Fruit fly (Drosophila melanogaster) whole organism, embryonic: ENCODE data around the gene CG3625.

Source experiments
- Ada2b ChIP-seq: fragments of 200-800 bp; sonication (Bioruptor generic); IDR thresholded peaks from 2 replicates; pipeline ENCODE4 v1.3.6; 2022; ENCODE audit warnings: missing biosample characterization, missing genetic modification characterization
- Aef1 ChIP-seq: fragments of 200-800 bp; sonication (Bioruptor generic); IDR thresholded peaks from 3 replicates; pipeline ENCODE4 v1.3.6; 2022; ENCODE audit warnings: missing biosample characterization, missing genetic modification characterization
- Bdp1 ChIP-seq: fragments of 200-800 bp; sonication (Bioruptor generic); optimal IDR thresholded peaks from 3 replicates; lab custom pipeline; 2016; ENCODE audit warnings: missing biosample characterization, missing genetic modification characterization
- CG10209 ChIP-seq: fragments of 200-800 bp; sonication (Bioruptor generic); optimal IDR thresholded peaks from 3 replicates; lab custom pipeline; 2017; ENCODE audit warnings: missing biosample characterization, mild to moderate bottlenecking, missing genetic modification characterization, missing genetic modification reagents
- CG10267 ChIP-seq: fragments of 200-800 bp; sonication (Bioruptor generic); optimal IDR thresholded peaks from 2 replicates; lab custom pipeline; 2018; ENCODE audit warnings: missing biosample characterization, mild to moderate bottlenecking, missing genetic modification characterization, moderate library complexity
- CG11696 ChIP-seq: fragments of 200-800 bp; sonication (Bioruptor generic); IDR thresholded peaks from 2 replicates; pipeline ENCODE4 v1.3.6; 2022; ENCODE audit warnings: missing biosample characterization, missing genetic modification characterization
- CG16813 ChIP-seq: fragments of 200-800 bp; sonication (Bioruptor generic); IDR thresholded peaks from 3 replicates; pipeline ENCODE4 v1.3.6; 2022; ENCODE audit warnings: missing biosample characterization, missing genetic modification characterization; ENCODE audit not compliant: partially characterized antibody
- CG16815 ChIP-seq: fragments of 200-800 bp; sonication (Bioruptor generic); optimal IDR thresholded peaks from 3 replicates; lab custom pipeline; 2017; ENCODE audit warnings: missing biosample characterization, mild to moderate bottlenecking, missing genetic modification characterization
- CG1792 ChIP-seq: fragments of 200-800 bp; sonication (Bioruptor generic); optimal IDR thresholded peaks from 2 replicates; lab custom pipeline; 2016; ENCODE audit warnings: missing biosample characterization, missing genetic modification characterization
- CG2120 ChIP-seq: fragments of 200-800 bp; sonication (Bioruptor generic); optimal IDR thresholded peaks from 3 replicates; lab custom pipeline; 2016; ENCODE audit warnings: missing biosample characterization, missing genetic modification characterization
- CG2202 ChIP-seq: fragments of 200-800 bp; sonication (Bioruptor generic); optimal IDR thresholded peaks from 2 replicates; lab custom pipeline; 2018; ENCODE audit warnings: missing biosample characterization, mild to moderate bottlenecking, missing genetic modification characterization
- CG2712 ChIP-seq: fragments of 200-800 bp; optimal IDR thresholded peaks from 3 replicates; lab custom pipeline; 2019; ENCODE audit warnings: missing biosample characterization, mild to moderate bottlenecking, missing genetic modification characterization, moderate library complexity
- CG30020 ChIP-seq: fragments of 200-800 bp; optimal IDR thresholded peaks from 2 replicates; lab custom pipeline; 2019; ENCODE audit warnings: missing biosample characterization, mild to moderate bottlenecking, missing genetic modification characterization, moderate library complexity
- CG30403 ChIP-seq: fragments of 200-800 bp; sonication (Bioruptor generic); optimal IDR thresholded peaks from 3 replicates; lab custom pipeline; 2016; ENCODE audit warnings: missing biosample characterization, missing genetic modification characterization
- CG30431 ChIP-seq: fragments of 200-800 bp; sonication (Bioruptor generic); optimal IDR thresholded peaks from 2 replicates; lab custom pipeline; 2017; ENCODE audit warnings: missing biosample characterization, missing genetic modification characterization
- CG34376 ChIP-seq: fragments of 200-800 bp; sonication (Bioruptor generic); optimal IDR thresholded peaks from 2 replicates; lab custom pipeline; 2018; ENCODE audit warnings: missing biosample characterization, mild to moderate bottlenecking, missing genetic modification characterization
- CG6654 ChIP-seq: fragments of 200-800 bp; sonication (Bioruptor generic); optimal IDR thresholded peaks from 2 replicates; lab custom pipeline; 2017; ENCODE audit warnings: missing biosample characterization, mild to moderate bottlenecking, missing genetic modification characterization
- CG7271 ChIP-seq: fragments of 200-800 bp; sonication (Bioruptor generic); optimal IDR thresholded peaks from 2 replicates; lab custom pipeline; 2018; ENCODE audit warnings: missing biosample characterization, mild to moderate bottlenecking, missing genetic modification characterization, moderate library complexity
- CG7963 ChIP-seq: fragments of 200-800 bp; sonication (Bioruptor generic); IDR thresholded peaks from 3 replicates; pipeline ENCODE4 v1.3.6; 2022; ENCODE audit warnings: missing biosample characterization, missing genetic modification characterization; ENCODE audit not compliant: partially characterized antibody
- Doc3 ChIP-seq: fragments of 200-800 bp; sonication (Bioruptor generic); IDR thresholded peaks from 3 replicates; pipeline ENCODE4 v1.3.6; 2022; ENCODE audit warnings: missing biosample characterization, missing genetic modification characterization; ENCODE audit not compliant: partially characterized antibody
- Gug ChIP-seq: fragments of 200-800 bp; sonication (Bioruptor generic); IDR thresholded peaks from 4 replicates; pipeline ENCODE4 v1.3.6; 2022; ENCODE audit warnings: missing biosample characterization, missing genetic modification characterization
- H15 ChIP-seq: fragments of 200-800 bp; sonication (Bioruptor generic); IDR thresholded peaks from 3 replicates; pipeline ENCODE4 v1.3.6; 2022; ENCODE audit warnings: missing biosample characterization, missing genetic modification characterization
- Hey ChIP-seq: fragments of 200-800 bp; sonication (Bioruptor generic); optimal IDR thresholded peaks from 3 replicates; lab custom pipeline; 2018; ENCODE audit warnings: missing biosample characterization, mild to moderate bottlenecking, missing genetic modification characterization
- Jarid2 ChIP-seq: fragments of 200-800 bp; sonication (Bioruptor generic); optimal IDR thresholded peaks from 3 replicates; lab custom pipeline; 2017; ENCODE audit warnings: mild to moderate bottlenecking, missing biosample characterization, missing genetic modification reagents, missing genetic modification characterization
- Oli ChIP-seq: fragments of 200-800 bp; sonication (Bioruptor generic); optimal IDR thresholded peaks from 2 replicates; lab custom pipeline; 2018; ENCODE audit warnings: missing biosample characterization, mild to moderate bottlenecking, missing genetic modification characterization, moderate library complexity
- Rfx ChIP-seq: fragments of 200-800 bp; sonication (Bioruptor generic); IDR thresholded peaks from 2 replicates; pipeline ENCODE4 v1.3.6; 2022; ENCODE audit warnings: missing biosample characterization, missing genetic modification characterization
- Six4 ChIP-seq: fragments of 200-800 bp; sonication (Bioruptor generic); optimal IDR thresholded peaks from 2 replicates; lab custom pipeline; 2016; ENCODE audit warnings: missing biosample characterization, missing genetic modification characterization
- Sox102F ChIP-seq: fragments of 200-800 bp; sonication (Bioruptor generic); optimal IDR thresholded peaks from 2 replicates; lab custom pipeline; 2018; ENCODE audit warnings: missing biosample characterization, mild to moderate bottlenecking, missing genetic modification characterization, moderate library complexity
- TFAM ChIP-seq: fragments of 200-800 bp; sonication (Bioruptor generic); optimal IDR thresholded peaks from 2 replicates; lab custom pipeline; 2017; ENCODE audit warnings: missing biosample characterization, missing genetic modification characterization, inconsistent platforms
- ara ChIP-seq: fragments of 200-800 bp; sonication (Bioruptor generic); IDR thresholded peaks from 2 replicates; pipeline ENCODE4 v1.3.6; 2022; ENCODE audit warnings: missing biosample characterization, missing genetic modification characterization
- cato ChIP-seq: fragments of 200-800 bp; sonication (Bioruptor generic); optimal IDR thresholded peaks from 2 replicates; lab custom pipeline; 2016; ENCODE audit warnings: missing biosample characterization, missing genetic modification characterization, borderline replicate concordance
- fru ChIP-seq: fragments of >200 bp; optimal IDR thresholded peaks from 2 replicates; lab custom pipeline; 2017
- her ChIP-seq: fragments of 200-800 bp; sonication (Bioruptor generic); optimal IDR thresholded peaks from 2 replicates; lab custom pipeline; 2016; ENCODE audit warnings: missing biosample characterization, missing genetic modification characterization
- ind ChIP-seq: fragments of 200-800 bp; sonication (Bioruptor generic); optimal IDR thresholded peaks from 3 replicates; lab custom pipeline; 2016; ENCODE audit warnings: missing biosample characterization, missing genetic modification characterization
- kay ChIP-seq: fragments of 200-800 bp; sonication (Bioruptor generic); optimal IDR thresholded peaks from 2 replicates; lab custom pipeline; 2016; ENCODE audit warnings: missing biosample characterization, missing genetic modification characterization
- luna ChIP-seq: fragments of 200-800 bp; sonication (Bioruptor generic); optimal IDR thresholded peaks from 2 replicates; lab custom pipeline; 2016; ENCODE audit warnings: missing biosample characterization, missing genetic modification characterization
- mld ChIP-seq: fragments of 200-800 bp; sonication (Bioruptor generic); IDR thresholded peaks from 3 replicates; pipeline ENCODE4 v1.3.6; 2022; ENCODE audit warnings: missing biosample characterization, missing genetic modification characterization; ENCODE audit not compliant: partially characterized antibody
- nmo ChIP-seq: fragments of 200-800 bp; sonication (Bioruptor generic); optimal IDR thresholded peaks from 2 replicates; lab custom pipeline; 2018; ENCODE audit warnings: missing biosample characterization, mild to moderate bottlenecking, missing genetic modification characterization, moderate library complexity
- odd ChIP-seq: fragments of 200-800 bp; sonication (Bioruptor generic); optimal IDR thresholded peaks from 2 replicates; lab custom pipeline; 2017; ENCODE audit warnings: missing biosample characterization, mild to moderate bottlenecking, missing genetic modification characterization
- p53 ChIP-seq: fragments of 200-800 bp; sonication (Bioruptor generic); optimal IDR thresholded peaks from 2 replicates; lab custom pipeline; 2016; ENCODE audit warnings: missing biosample characterization, missing genetic modification characterization
- row ChIP-seq: fragments of 200-800 bp; sonication (Bioruptor generic); IDR thresholded peaks from 3 replicates; pipeline ENCODE4 v1.3.6; 2022; ENCODE audit warnings: missing biosample characterization, missing genetic modification characterization
- sna ChIP-seq: fragments of 200-800 bp; sonication (Bioruptor generic); IDR thresholded peaks from 2 replicates; pipeline ENCODE4 v1.3.6; 2022; ENCODE audit warnings: missing biosample characterization, missing genetic modification characterization; ENCODE audit not compliant: partially characterized antibody
- sr ChIP-seq: fragments of 200-800 bp; sonication (Bioruptor generic); IDR thresholded peaks from 3 replicates; pipeline ENCODE4 v1.3.6; 2022; ENCODE audit warnings: missing biosample characterization, missing genetic modification characterization
- stwl ChIP-seq: fragments of 200-800 bp; sonication (Bioruptor generic); optimal IDR thresholded peaks from 3 replicates; lab custom pipeline; 2018; ENCODE audit warnings: missing biosample characterization, mild to moderate bottlenecking, missing genetic modification characterization, moderate library complexity
- sug ChIP-seq: fragments of 200-800 bp; optimal IDR thresholded peaks from 2 replicates; lab custom pipeline; 2019; ENCODE audit warnings: missing biosample characterization, mild to moderate bottlenecking, missing genetic modification characterization, moderate library complexity
- wdn ChIP-seq: fragments of 200-800 bp; sonication (Bioruptor generic); IDR thresholded peaks from 2 replicates; pipeline ENCODE4 v1.3.6; 2022; ENCODE audit warnings: missing biosample characterization, missing genetic modification characterization
- wor ChIP-seq: fragments of 200-800 bp; sonication (Bioruptor generic); IDR thresholded peaks from 2 replicates; pipeline ENCODE4 v1.3.6; 2022; ENCODE audit warnings: missing biosample characterization, missing genetic modification characterization

CG3625 gene

DNA sequence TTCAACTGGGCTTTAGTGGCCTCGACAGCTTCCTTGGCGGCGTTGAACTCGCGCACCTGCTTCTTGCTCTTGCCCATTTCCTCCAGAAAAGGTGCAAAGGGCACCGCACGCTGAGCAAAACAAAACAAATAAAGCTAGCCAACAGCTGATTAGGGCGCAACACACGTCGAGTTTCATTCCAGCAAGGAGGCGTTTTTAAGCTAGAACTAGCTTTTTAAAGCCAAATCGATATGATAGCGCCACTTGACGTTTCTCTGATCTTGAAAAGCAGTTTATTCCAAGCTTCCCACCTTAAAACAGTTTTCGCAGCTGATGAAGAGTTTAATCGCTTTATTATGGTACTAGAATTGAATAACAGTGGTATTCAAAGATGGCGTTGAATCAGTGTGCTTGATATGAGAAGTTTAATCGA is 8.5 kb downstream of the CG3625 start, which contains the start of gene CG11601 (continued):
- TF ChIP-seq CG16813 = no peak
- no peak for TF ChIP-seq Bdp1 (GFP tag; lab: Kevin White, UChicago)
- TF ChIP-seq wdn (GFP tag; lab: Robert Waterston, UW) = no peak
- TF ChIP-seq CG11696 (GFP tag; lab: Robert Waterston, UW) = no peak
- 0 out of 3 replicates have a peak, but pooled peaks have one; percentile 20 for TF ChIP-seq Aef1 (GFP tag; lab: Robert Waterston, UW)
- TF ChIP-seq CG2202 (tag; lab: Kevin White, UChicago) = no peak
- 0 out of 2 replicates have a peak, but pooled peaks have one; percentile 11 for TF ChIP-seq sna (GFP tag; lab: Robert Waterston, UW)
- TF ChIP-seq kay = peak; percentile 21
- no peak for TF ChIP-seq TFAM (GFP tag; lab: Kevin White, UChicago)
- no peak for TF ChIP-seq Sox102F (GFP tag; lab: Kevin White, UChicago)
- TF ChIP-seq fru (lab: Kevin White, UChicago) = no peak
- TF ChIP-seq CG1792 (GFP tag; lab: Kevin White, UChicago) = peak; percentile 70
- no peak for TF ChIP-seq CG6654 (GFP tag; lab: Kevin White, UChicago)
- TF ChIP-seq cato = no peak
- TF ChIP-seq her (GFP tag; lab: Kevin White, UChicago) = peak; percentile 52
- TF ChIP-seq H15 (GFP tag; lab: Robert Waterston, UW) = no peak
- TF ChIP-seq CG7963 (GFP tag; lab: Robert Waterston, UW) = no peak
- TF ChIP-seq luna (GFP tag; lab: Kevin White, UChicago) = no peak
- TF ChIP-seq CG10209 (GFP tag; lab: Kevin White, UChicago) = peak; percentile 7
- TF ChIP-seq ara (GFP tag; lab: Robert Waterston, UW) = 0 out of 2 replicates have a peak, but pooled peaks have one; percentile 5
- TF ChIP-seq Doc3 (GFP tag; lab: Robert Waterston, UW) = no peak
- TF ChIP-seq stwl (tag; lab: Kevin White, UChicago) = no peak
- no peak for TF ChIP-seq Six4 (GFP tag; lab: Kevin White, UChicago)
- no peak for TF ChIP-seq sr (GFP tag; lab: Robert Waterston, UW)
- no peak for TF ChIP-seq Oli (tag; lab: Kevin White, UChicago)

dm6 chr2L:278134-278533 is 13.5 kb downstream of the CG3625 start, which contains the start of gene CG17078:
Gene CG17078 (minus strand): TSS chr2L:278234.
- no peak for TF ChIP-seq wor (GFP tag; lab: Robert Waterston, UW)
- TF ChIP-seq mld (GFP tag; lab: Robert Waterston, UW) = 0 out of 3 replicates have a peak, but pooled peaks have one; percentile 4

dm6 chr2L:277122-277671 is 14.4 kb downstream of the CG3625 start, which contains the start of gene smo:
Gene smo (plus strand): TSS chr2L:277582.
- TF ChIP-seq sug (tag; lab: Kevin White, UChicago) = peak; percentile 35
- TF ChIP-seq CG34376 = no peak
- TF ChIP-seq ara (GFP tag; lab: Robert Waterston, UW) = no peak
- no peak for TF ChIP-seq Hey (tag; lab: Kevin White, UChicago)
- peak; percentile 62 for TF ChIP-seq CG2120 (GFP tag; lab: Kevin White, UChicago)
- peak; percentile 9; the same call in 1 of the 4 replicates for TF ChIP-seq Gug (GFP tag; lab: Robert Waterston, UW)
- peak; percentile 69 for TF ChIP-seq p53
- TF ChIP-seq CG30431 (GFP tag; lab: Kevin White, UChicago) = no peak
- peak; percentile 57; the same call in 1 of the 2 replicates for TF ChIP-seq Rfx (GFP tag; lab: Robert Waterston, UW)
- no peak for TF ChIP-seq Ada2b (GFP tag; lab: Robert Waterston, UW)
- peak; percentile 76; the same call in 1 of the 2 replicates for TF ChIP-seq sna (GFP tag; lab: Robert Waterston, UW)
- peak; percentile 75 for TF ChIP-seq Doc3 (GFP tag; lab: Robert Waterston, UW)
- TF ChIP-seq Jarid2 (GFP tag; lab: Kevin White, UChicago) = no peak
- TF ChIP-seq CG16815 (GFP tag; lab: Kevin White, UChicago) = no peak
- TF ChIP-seq CG10267 = peak; percentile 67
- peak; percentile 73 for TF ChIP-seq nmo (GFP tag; lab: Kevin White, UChicago)
- TF ChIP-seq CG7271 (tag; lab: Kevin White, UChicago) = peak; percentile 16
- TF ChIP-seq CG30020 = peak; percentile 52
- TF ChIP-seq ind = peak; percentile 26
- TF ChIP-seq CG2712 (tag; lab: Kevin White, UChicago) = peak; percentile 49
- no peak for TF ChIP-seq odd (GFP tag; lab: Kevin White, UChicago)
- peak; percentile 56 for TF ChIP-seq row (GFP tag; lab: Robert Waterston, UW)
- TF ChIP-seq CG30403 = peak; percentile 44
